Fruit fly (Drosophila melanogaster) whole organism: ENCODE results near the gene NANS.

ENCODE experiments used
- CG8478 ChIP-seq: fragments of >200 bp; optimal IDR thresholded peaks from 2 replicates; lab custom pipeline; 2018; ENCODE audit warnings: inconsistent platforms
- pan ChIP-seq: fragments of >200 bp; optimal IDR thresholded peaks from 2 replicates; lab custom pipeline; 2017
- psq ChIP-seq: fragments of >200 bp; optimal IDR thresholded peaks from 2 replicates; lab custom pipeline; 2017

- TF ChIP-seq pan (no peak), psq (lab: Kevin White, UChicago) (no peak), CG8478 (lab: Kevin White, UChicago) (no peak)
Measured at dm6 chr3R:12435948-12436347, 9.6 kb downstream of the NANS start, which contains the start of gene Desat2.
